Fruit fly (Drosophila melanogaster): ENCODE results near the gene Brf.

Gene Brf

dm6 chr3R:17401289-17401752, 10.2 kb upstream of the Brf start (continued):
- peak; percentile 92 for TF ChIP-seq Dref (GFP tag; IDR thresholded peaks at IDR 0.05)
- no peak for TF ChIP-seq croc (GFP tag; conservative IDR thresholded peaks at IDR 0.05)
- TF ChIP-seq Atf-2 (GFP tag; optimal IDR thresholded peaks at IDR 0.05), result peak; percentile 47
- peak; percentile 49 for TF ChIP-seq Myb (GFP tag; optimal IDR thresholded peaks at IDR 0.05)
- TF ChIP-seq wdn (GFP tag; IDR thresholded peaks at IDR 0.05), result 0 out of 2 replicates have a peak, but pooled peaks have one; percentile 8
- peak; percentile 68; the same call in 2 of the 3 replicates for TF ChIP-seq Dbx (GFP tag; IDR thresholded peaks at IDR 0.05)
- peak in 1 of 2 experiments; percentile 43 for TF ChIP-seq chif (GFP tag; optimal IDR thresholded peaks at IDR 0.05)
- no peak for TF ChIP-seq sisA (GFP tag; IDR thresholded peaks at IDR 0.05)
- 0 out of 3 replicates have a peak, but pooled peaks have one; percentile 53 for TF ChIP-seq CG2199 (GFP tag; IDR thresholded peaks at IDR 0.05)
- no peak for TF ChIP-seq CG6175 (GFP tag; IDR thresholded peaks at IDR 0.05)
- no peak for TF ChIP-seq CG16863 (GFP tag; optimal IDR thresholded peaks at IDR 0.05)
- peak; percentile 49 for TF ChIP-seq CG15269 (tag; optimal IDR thresholded peaks at IDR 0.05)
- no peak for TF ChIP-seq chm (GFP tag; IDR thresholded peaks at IDR 0.05)
- peak; percentile 33 for TF ChIP-seq ind (GFP tag; optimal IDR thresholded peaks at IDR 0.05)
- no peak for TF ChIP-seq CG2889 (GFP tag; IDR thresholded peaks at IDR 0.05)
- no peak for TF ChIP-seq Stat92E (GFP tag; optimal IDR thresholded peaks at IDR 0.05)
- no peak for TF ChIP-seq CG3065 (GFP tag; optimal IDR thresholded peaks at IDR 0.05)
- TF ChIP-seq tio (GFP tag; optimal IDR thresholded peaks at IDR 0.05), result peak; percentile 27
- TF ChIP-seq odd (GFP tag; optimal IDR thresholded peaks at IDR 0.05), result peak; percentile 33
- no peak for TF ChIP-seq Hand (GFP tag; optimal IDR thresholded peaks at IDR 0.05)
- peak in 1 of 2 experiments; percentile 12 for TF ChIP-seq crp (GFP tag; optimal IDR thresholded peaks at IDR 0.05)
- peak; percentile 78 for TF ChIP-seq mam (GFP tag; optimal IDR thresholded peaks at IDR 0.05)
- TF ChIP-seq Meics (GFP tag; optimal IDR thresholded peaks at IDR 0.05), result peak; percentile 33
- TF ChIP-seq bcd (GFP tag; optimal IDR thresholded peaks at IDR 0.05), result peak; percentile 47
- peak; percentile 36 for TF ChIP-seq CG15601 (tag; optimal IDR thresholded peaks at IDR 0.05)
- peak; percentile 11 for TF ChIP-seq ab (GFP tag; optimal IDR thresholded peaks at IDR 0.05)
- peak; percentile 72; the same call in 1 of the 2 replicates for TF ChIP-seq hbn (GFP tag; IDR thresholded peaks at IDR 0.05; ENCODE audit: partially characterized antibody)
- peak; percentile 94 for TF ChIP-seq CG7357 (GFP tag; IDR thresholded peaks at IDR 0.05)
- no peak for TF ChIP-seq CG5245 (GFP tag; optimal IDR thresholded peaks at IDR 0.05)
- peak; percentile 61 to 70 for TF ChIP-seq dpn (GFP tag; optimal IDR thresholded peaks at IDR 0.05)
- no peak for TF ChIP-seq CG7928 (GFP tag; optimal IDR thresholded peaks at IDR 0.05)
- TF ChIP-seq gcm2 (GFP tag; optimal IDR thresholded peaks at IDR 0.05), result no peak
- peak; percentile 54 for TF ChIP-seq vfl (GFP tag; optimal IDR thresholded peaks at IDR 0.05)
- peak; percentile 26 for TF ChIP-seq NC2β (GFP tag; optimal IDR thresholded peaks at IDR 0.05)
- TF ChIP-seq CG1832 (GFP tag; optimal IDR thresholded peaks at IDR 0.05), result no peak
- TF ChIP-seq Deaf1 (tag; optimal IDR thresholded peaks at IDR 0.05), result peak; percentile 2
- peak; percentile 60 for TF ChIP-seq CG17385 (GFP tag; optimal IDR thresholded peaks at IDR 0.05)
- TF ChIP-seq Nf-YB (GFP tag; optimal IDR thresholded peaks at IDR 0.05), result peak; percentile 33
- peak; percentile 76 for TF ChIP-seq hb (GFP tag; IDR thresholded peaks at IDR 0.05; ENCODE audit: partially characterized antibody)
- peak; percentile 16 for TF ChIP-seq Fer2 (tag; optimal IDR thresholded peaks at IDR 0.05)
- TF ChIP-seq Scr (GFP tag; IDR thresholded peaks at IDR 0.05; ENCODE audit: partially characterized antibody), result peak; percentile 84
- TF ChIP-seq pho (GFP tag; optimal IDR thresholded peaks at IDR 0.05), result peak; percentile 71
- peak; percentile 16 for TF ChIP-seq ewg (GFP tag; optimal IDR thresholded peaks at IDR 0.05)
- peak; percentile 54 for TF ChIP-seq shn (GFP tag; optimal IDR thresholded peaks at IDR 0.05)
- peak; percentile 44 for TF ChIP-seq B-H1 (GFP tag; IDR thresholded peaks at IDR 0.05)
- TF ChIP-seq MESR4 (GFP tag; optimal IDR thresholded peaks at IDR 0.05), result peak; percentile 56
- TF ChIP-seq CG10366 (GFP tag; IDR thresholded peaks at IDR 0.05), result no peak; the same call in 1 of the 2 replicates
- TF ChIP-seq p53 (GFP tag; optimal IDR thresholded peaks at IDR 0.05), result no peak
- TF ChIP-seq CG17328 (GFP tag; IDR thresholded peaks at IDR 0.05), result 0 out of 2 replicates have a peak, but pooled peaks have one; percentile 22
- TF ChIP-seq ap (GFP tag; IDR thresholded peaks at IDR 0.05), result no peak
